Fruit fly (Drosophila melanogaster) whole organism, embryonic: ENCODE results near the gene Pbp45.

Experiments
- Adf1 ChIP-seq: fragments of 200-800 bp; sonication (Bioruptor generic); IDR thresholded peaks from 2 replicates; pipeline ENCODE4 v1.3.6; 2022; ENCODE audit warnings: missing biosample characterization, missing genetic modification characterization
- Atf6 ChIP-seq: fragments of 200-800 bp; sonication (Bioruptor generic); IDR thresholded peaks from 2 replicates; pipeline ENCODE4 v1.3.6; 2022; ENCODE audit warnings: missing biosample characterization, missing genetic modification characterization
- C15 ChIP-seq: fragments of 200-800 bp; sonication (Bioruptor generic); IDR thresholded peaks from 3 replicates; pipeline ENCODE4 v1.3.6; 2022; ENCODE audit warnings: missing biosample characterization, missing genetic modification characterization
- CG10565 ChIP-seq: fragments of 200-800 bp; sonication (Bioruptor generic); optimal IDR thresholded peaks from 3 replicates; lab custom pipeline; 2016; ENCODE audit warnings: missing biosample characterization, mild to moderate bottlenecking, missing genetic modification characterization
- CG11085 ChIP-seq: fragments of 200-800 bp; sonication (Bioruptor generic); IDR thresholded peaks from 2 replicates; pipeline ENCODE4 v1.3.6; 2022; ENCODE audit warnings: missing biosample characterization, missing genetic modification characterization
- CG11695 ChIP-seq: fragments of 200-800 bp; sonication (Bioruptor generic); IDR thresholded peaks from 3 replicates; pipeline ENCODE4 v1.3.6; 2022; ENCODE audit warnings: missing biosample characterization, missing genetic modification characterization
- CG12071 ChIP-seq: fragments of 200-800 bp; sonication (Bioruptor generic); optimal IDR thresholded peaks from 3 replicates; lab custom pipeline; 2018; ENCODE audit warnings: missing biosample characterization, mild to moderate bottlenecking, missing genetic modification characterization
- CG12219 ChIP-seq: fragments of 200-800 bp; sonication (Bioruptor generic); optimal IDR thresholded peaks from 3 replicates; lab custom pipeline; 2018; ENCODE audit warnings: missing biosample characterization, mild to moderate bottlenecking, missing genetic modification characterization
- CG14050 ChIP-seq: fragments of 200-800 bp; sonication (Bioruptor generic); IDR thresholded peaks from 3 replicates; pipeline ENCODE4 v1.3.6; 2022; ENCODE audit warnings: missing biosample characterization, missing genetic modification characterization
- CG14860 ChIP-seq: fragments of 200-800 bp; sonication (Bioruptor generic); IDR thresholded peaks from 3 replicates; pipeline ENCODE4 v1.3.6; 2022; ENCODE audit warnings: missing biosample characterization, missing genetic modification characterization; ENCODE audit not compliant: partially characterized antibody
- CG1529 ChIP-seq: fragments of 200-800 bp; sonication (Bioruptor generic); optimal IDR thresholded peaks from 3 replicates; lab custom pipeline; 2018; ENCODE audit warnings: missing biosample characterization, missing genetic modification characterization
- CG15514 ChIP-seq: fragments of 200-800 bp; sonication (Bioruptor generic); optimal IDR thresholded peaks from 3 replicates; lab custom pipeline; 2017; ENCODE audit warnings: missing biosample characterization, missing genetic modification characterization, mild to moderate bottlenecking, moderate library complexity, missing genetic modification reagents
- CG1602 ChIP-seq: fragments of 200-800 bp; sonication (Bioruptor generic); optimal IDR thresholded peaks from 3 replicates; lab custom pipeline; 2016; ENCODE audit warnings: missing biosample characterization, missing genetic modification characterization
- CG32767 ChIP-seq: fragments of 200-800 bp; sonication (Bioruptor generic); IDR thresholded peaks from 2 replicates; pipeline ENCODE4 v1.3.6; 2022; ENCODE audit warnings: missing biosample characterization, missing genetic modification characterization
- CG4730 ChIP-seq: fragments of 200-800 bp; sonication (Bioruptor generic); IDR thresholded peaks from 2 replicates; pipeline ENCODE4 v1.3.6; 2022; ENCODE audit warnings: missing biosample characterization, missing genetic modification characterization
- CG6854 ChIP-seq: fragments of 200-800 bp; sonication (Bioruptor generic); optimal IDR thresholded peaks from 3 replicates; lab custom pipeline; 2017; ENCODE audit warnings: missing biosample characterization, mild to moderate bottlenecking, missing genetic modification characterization
- CG7928 ChIP-seq: fragments of 200-800 bp; sonication (Bioruptor generic); optimal IDR thresholded peaks from 2 replicates; lab custom pipeline; 2017; ENCODE audit warnings: missing biosample characterization, mild to moderate bottlenecking, missing genetic modification characterization
- CG8359 ChIP-seq: fragments of 200-800 bp; sonication (Bioruptor generic); optimal IDR thresholded peaks from 2 replicates; lab custom pipeline; 2017; ENCODE audit warnings: missing biosample characterization, mild to moderate bottlenecking, missing genetic modification characterization, borderline replicate concordance
- CG9215 ChIP-seq: fragments of 200-800 bp; sonication (Bioruptor generic); IDR thresholded peaks from 2 replicates; pipeline ENCODE4 v1.3.6; 2022; ENCODE audit warnings: missing biosample characterization, missing genetic modification characterization
- Dp ChIP-seq: fragments of 200-800 bp; sonication (Bioruptor generic); optimal IDR thresholded peaks from 2 replicates; lab custom pipeline; 2018; ENCODE audit warnings: missing biosample characterization, mild to moderate bottlenecking, missing genetic modification characterization, moderate library complexity
- ERR ChIP-seq: fragments of 200-800 bp; sonication (Bioruptor generic); optimal IDR thresholded peaks from 2 replicates; lab custom pipeline; 2016; ENCODE audit warnings: missing biosample characterization, missing genetic modification characterization
- HLH3B ChIP-seq: fragments of 200-800 bp; sonication (Bioruptor generic); IDR thresholded peaks from 2 replicates; pipeline ENCODE4 v1.3.6; 2022; ENCODE audit warnings: missing biosample characterization, missing genetic modification characterization
- Hey ChIP-seq: fragments of 200-800 bp; sonication (Bioruptor generic); optimal IDR thresholded peaks from 3 replicates; lab custom pipeline; 2018; ENCODE audit warnings: missing biosample characterization, mild to moderate bottlenecking, missing genetic modification characterization
- Hr39 ChIP-seq: fragments of >200 bp; optimal IDR thresholded peaks from 2 replicates; lab custom pipeline; 2017
- Lhr ChIP-seq: fragments of 200-800 bp; sonication (Bioruptor generic); optimal IDR thresholded peaks from 3 replicates; lab custom pipeline; 2017; ENCODE audit warnings: mild to moderate bottlenecking, missing biosample characterization, missing genetic modification reagents, missing genetic modification characterization
- MESR4 ChIP-seq: fragments of 200-800 bp; sonication (Bioruptor generic); optimal IDR thresholded peaks from 2 replicates; lab custom pipeline; 2018; ENCODE audit warnings: missing biosample characterization, mild to moderate bottlenecking, missing genetic modification characterization, moderate library complexity
- Mad ChIP-seq: fragments of 200-800 bp; sonication (Bioruptor generic); optimal IDR thresholded peaks from 2 replicates; lab custom pipeline; 2016; ENCODE audit warnings: missing biosample characterization, missing genetic modification characterization
- Neu2 ChIP-seq: fragments of 200-800 bp; sonication (Bioruptor generic); optimal IDR thresholded peaks from 3 replicates; lab custom pipeline; 2016; ENCODE audit warnings: missing biosample characterization, missing genetic modification characterization, borderline replicate concordance
- Nf-YA ChIP-seq: fragments of 200-800 bp; sonication (Bioruptor generic); IDR thresholded peaks from 2 replicates; pipeline ENCODE4 v1.3.6; 2022; ENCODE audit warnings: missing biosample characterization, missing genetic modification characterization
- Scr ChIP-seq: fragments of 200-800 bp; sonication (Bioruptor generic); IDR thresholded peaks from 2 replicates; pipeline ENCODE4 v1.3.6; 2022; ENCODE audit warnings: missing biosample characterization, missing genetic modification characterization; ENCODE audit not compliant: partially characterized antibody
- Stat92E ChIP-seq, 3 experiments: fragments of >200 bp in 2 of 3; fragments of 200-800 bp in 1 of 3; sonication (Bioruptor generic) in 1 of 3; optimal IDR thresholded peaks; 2 replicates each; lab custom pipeline; 2017 to 2019; ENCODE audit warnings: missing biosample characterization in 3 of 3, missing genetic modification characterization in 3 of 3, mild to moderate bottlenecking in 1 of 3, moderate library complexity in 1 of 3
- Tbp ChIP-seq: fragments of >200 bp; optimal IDR thresholded peaks from 2 replicates; lab custom pipeline; 2018; ENCODE audit warnings: missing biosample characterization, missing genetic modification characterization
- bab2 ChIP-seq: fragments of 200-800 bp; sonication (Bioruptor generic); optimal IDR thresholded peaks from 2 replicates; lab custom pipeline; 2016; ENCODE audit warnings: missing biosample characterization, missing genetic modification characterization
- bcd ChIP-seq: fragments of 200-800 bp; sonication (Bioruptor generic); optimal IDR thresholded peaks from 2 replicates; lab custom pipeline; 2017; ENCODE audit warnings: missing biosample characterization, mild to moderate bottlenecking, missing genetic modification characterization
- caup ChIP-seq: fragments of 200-800 bp; sonication (Bioruptor generic); optimal IDR thresholded peaks from 3 replicates; lab custom pipeline; 2017; ENCODE audit warnings: missing biosample characterization, mild to moderate bottlenecking, missing genetic modification characterization, moderate library complexity; ENCODE audit not compliant: severe bottlenecking
- dati ChIP-seq: fragments of 200-800 bp; sonication (Bioruptor generic); IDR thresholded peaks from 2 replicates; pipeline ENCODE4 v1.3.6; 2022; ENCODE audit warnings: missing biosample characterization, missing genetic modification characterization
- fd96Cb ChIP-seq: fragments of 200-800 bp; sonication (Bioruptor generic); optimal IDR thresholded peaks from 2 replicates; lab custom pipeline; 2018; ENCODE audit warnings: missing biosample characterization, mild to moderate bottlenecking, missing genetic modification characterization, moderate library complexity
- ftz-f1 ChIP-seq: fragments of 200-800 bp; sonication (Bioruptor generic); optimal IDR thresholded peaks from 2 replicates; lab custom pipeline; 2016; ENCODE audit warnings: missing biosample characterization, missing genetic modification characterization
- gsb-n ChIP-seq: fragments of 200-800 bp; sonication (Bioruptor generic); optimal IDR thresholded peaks from 3 replicates; lab custom pipeline; 2018; ENCODE audit warnings: missing biosample characterization, mild to moderate bottlenecking, missing genetic modification characterization
- inv ChIP-seq: fragments of 200-800 bp; sonication (Bioruptor generic); IDR thresholded peaks from 2 replicates; pipeline ENCODE4 v1.3.6; 2022; ENCODE audit warnings: missing biosample characterization, missing genetic modification characterization; ENCODE audit not compliant: partially characterized antibody
- klu ChIP-seq: fragments of 200-800 bp; sonication (Bioruptor generic); IDR thresholded peaks from 2 replicates; pipeline ENCODE4 v1.3.6; 2022; ENCODE audit warnings: missing biosample characterization, missing genetic modification characterization
- luna ChIP-seq: fragments of 200-800 bp; sonication (Bioruptor generic); optimal IDR thresholded peaks from 2 replicates; lab custom pipeline; 2016; ENCODE audit warnings: missing biosample characterization, missing genetic modification characterization
- nerfin-2 ChIP-seq: fragments of 200-800 bp; sonication (Bioruptor generic); IDR thresholded peaks from 2 replicates; pipeline ENCODE4 v1.3.6; 2022; ENCODE audit warnings: missing biosample characterization, missing genetic modification characterization; ENCODE audit not compliant: partially characterized antibody
- otp ChIP-seq: fragments of 200-800 bp; sonication (Bioruptor generic); IDR thresholded peaks from 3 replicates; pipeline ENCODE4, ENCODE4 v1.3.6; 2022; ENCODE audit warnings: missing biosample characterization, missing genetic modification characterization
- sens ChIP-seq: fragments of 200-800 bp; sonication (Bioruptor generic); peaks from one replicate; lab custom pipeline; 2016; ENCODE audit warnings: missing biosample characterization, missing genetic modification characterization
- tio ChIP-seq: fragments of 200-800 bp; sonication (Bioruptor generic); optimal IDR thresholded peaks from 2 replicates; lab custom pipeline; 2017; ENCODE audit warnings: missing biosample characterization, missing genetic modification characterization, inconsistent platforms
- tup ChIP-seq: fragments of 200-800 bp; sonication (Bioruptor generic); optimal IDR thresholded peaks from 2 replicates; lab custom pipeline; 2016; ENCODE audit warnings: missing biosample characterization, mild to moderate bottlenecking, missing genetic modification characterization, moderate library complexity
- vnd ChIP-seq: fragments of 200-800 bp; sonication (Bioruptor generic); IDR thresholded peaks from 3 replicates; pipeline ENCODE4 v1.3.6; 2022; ENCODE audit warnings: missing biosample characterization, missing genetic modification characterization; ENCODE audit not compliant: partially characterized antibody

The Pbp45 gene

DNA sequence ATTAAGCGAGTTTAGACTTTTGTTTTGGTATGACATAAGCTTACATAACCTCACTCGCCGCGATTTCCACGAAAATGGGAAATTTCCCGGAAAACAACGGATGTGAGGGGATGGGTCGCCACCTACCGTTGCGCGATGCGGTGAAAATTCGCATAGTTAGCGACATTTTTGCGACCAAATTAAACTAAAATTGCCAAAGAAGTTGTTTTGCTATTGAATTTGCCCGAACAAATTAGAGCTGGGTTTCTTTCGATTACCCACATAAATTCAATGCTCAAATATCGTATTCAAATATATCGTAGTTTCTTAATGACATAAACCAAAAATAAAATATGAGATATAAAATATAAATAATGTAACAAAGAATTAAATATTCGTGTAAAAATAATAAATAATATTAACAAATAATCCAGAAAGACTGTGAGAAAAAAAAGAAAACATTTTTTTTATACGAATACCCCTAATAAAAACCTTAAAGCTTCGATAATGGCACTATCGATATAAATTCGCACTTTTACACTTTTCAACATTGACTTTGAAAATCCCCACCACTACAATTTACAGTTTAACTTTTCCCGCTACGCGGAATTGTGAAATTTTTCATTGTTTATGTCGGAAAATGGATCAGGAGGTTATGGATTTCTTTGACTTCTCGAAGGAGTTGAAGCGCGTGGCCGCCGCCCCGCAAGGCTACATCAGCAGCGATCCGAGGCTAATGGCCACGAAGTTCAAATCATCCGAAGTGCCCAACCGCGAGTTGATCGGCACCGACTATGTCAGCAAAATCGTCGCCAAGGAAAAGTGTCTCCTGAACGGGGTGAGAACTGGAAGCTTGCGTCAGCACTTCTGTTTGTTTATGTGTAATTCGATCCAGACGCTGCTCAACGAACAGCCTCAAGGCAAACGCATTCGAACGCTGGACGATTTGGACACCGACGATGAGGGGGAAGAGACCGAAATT, 2.2 kb downstream of the Pbp45 start, which contains the start of the genes ND-23 and spn-E (continued):
- TF ChIP-seq Stat92E (GFP tag; optimal IDR thresholded peaks at IDR 0.05; lab: Kevin White, UChicago) (no peak), MESR4 (GFP tag; lab: Kevin White, UChicago) (peak; percentile 81), klu (no peak), inv (GFP tag; lab: Robert Waterston, UW) (peak; percentile 75), CG15514 (GFP tag; lab: Kevin White, UChicago) (peak; percentile 48), ERR (no peak), Adf1 (GFP tag; lab: Robert Waterston, UW) (peak; percentile 24; the same call in 1 of the 2 replicates), bcd (GFP tag; lab: Kevin White, UChicago) (peak; percentile 52), CG11085 (GFP tag; lab: Robert Waterston, UW) (0 out of 2 replicates have a peak, but pooled peaks have one; percentile 23), HLH3B (GFP tag; lab: Robert Waterston, UW) (0 out of 2 replicates have a peak, but pooled peaks have one; percentile 16), bab2 (no peak), CG7928 (GFP tag; lab: Kevin White, UChicago) (no peak), Atf6 (GFP tag; lab: Robert Waterston, UW) (peak; percentile 27; the same call in 1 of the 2 replicates), fd96Cb (tag; lab: Kevin White, UChicago) (no peak), CG9215 (GFP tag; lab: Robert Waterston, UW) (peak; percentile 55; the same call in 1 of the 2 replicates), CG11695 (GFP tag; lab: Robert Waterston, UW) (0 out of 3 replicates have a peak, but pooled peaks have one; percentile 56), CG1602 (GFP tag; lab: Kevin White, UChicago) (peak; percentile 49), CG4730 (GFP tag; lab: Robert Waterston, UW) (no peak), Neu2 (GFP tag; lab: Kevin White, UChicago) (no peak), CG12071 (GFP tag; lab: Kevin White, UChicago) (no peak), CG14050 (GFP tag; lab: Robert Waterston, UW) (no peak; the same call in 2 of the 3 replicates), gsb-n (tag; lab: Kevin White, UChicago) (peak; percentile 66), Tbp (no peak), Lhr (no peak), C15 (GFP tag; lab: Robert Waterston, UW) (no peak), CG1529 (GFP tag; lab: Kevin White, UChicago) (no peak), nerfin-2 (GFP tag; lab: Robert Waterston, UW) (0 out of 2 replicates have a peak, but pooled peaks have one; percentile 51), Hr39 (no peak), caup (no peak), CG32767 (no peak), tup (GFP tag; lab: Kevin White, UChicago) (no peak), Scr (peak; percentile 88), Nf-YA (no peak), CG12219 (GFP tag; lab: Kevin White, UChicago) (no peak), luna (GFP tag; lab: Kevin White, UChicago) (no peak), Hey (no peak), Mad (GFP tag; lab: Kevin White, UChicago) (no peak), vnd (peak; percentile 58; the same call in 2 of the 3 replicates), dati (GFP tag; lab: Robert Waterston, UW) (no peak), Dp (GFP tag; lab: Kevin White, UChicago) (peak; percentile 80), CG8359 (no peak), sens (GFP tag; lab: Kevin White, UChicago) (peak; percentile 33), otp (no peak), CG6854 (no peak), CG10565 (no peak), CG14860 (GFP tag; lab: Robert Waterston, UW) (peak; percentile 46; the same call in 1 of the 3 replicates), tio (GFP tag; lab: Kevin White, UChicago) (no peak), ftz-f1 (GFP tag; lab: Kevin White, UChicago) (no peak)
